Fruit fly (Drosophila melanogaster): Measurements from ENCODE around the gene CG33783.

DNA sequence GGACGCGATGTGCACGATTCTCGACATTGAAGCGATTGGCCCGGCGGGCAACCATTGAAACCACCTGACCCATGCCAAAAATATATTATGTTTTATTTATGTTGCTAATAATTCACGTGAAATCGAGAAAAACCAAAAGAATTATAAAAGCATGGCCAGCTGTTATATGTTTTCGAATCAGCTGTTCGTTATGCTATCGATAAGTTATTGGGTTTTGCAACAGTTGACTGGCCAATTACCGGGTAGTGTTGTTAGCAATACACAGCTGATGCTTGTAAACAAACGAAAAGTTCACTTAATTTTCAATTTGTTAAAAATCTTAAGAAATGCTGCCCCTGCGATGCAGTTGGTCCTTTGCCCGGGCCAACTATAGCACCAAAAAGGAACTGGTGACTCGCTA, 21.2 kb upstream of the CG33783 start, which contains the start of the genes CG11722 and mtTFB2:
- TF ChIP-seq N (GFP tag; optimal IDR thresholded peaks at IDR 0.05) (no peak), Rel (GFP tag; optimal IDR thresholded peaks at IDR 0.05) (no peak), Rel (tag; optimal IDR thresholded peaks at IDR 0.05) (peak; percentile 5), Dfd (GFP tag; optimal IDR thresholded peaks at IDR 0.05) (no peak), GATAd (GFP tag; optimal IDR thresholded peaks at IDR 0.05) (no peak), woc (GFP tag; optimal IDR thresholded peaks at IDR 0.05) (no peak), CG9705 (GFP tag; optimal IDR thresholded peaks at IDR 0.05) (no peak), h (GFP tag; optimal IDR thresholded peaks at IDR 0.05) (no peak), usp (GFP tag; optimal IDR thresholded peaks at IDR 0.05) (no peak), Mio (GFP tag; optimal IDR thresholded peaks at IDR 0.05) (no peak), Hr78 (GFP tag; optimal IDR thresholded peaks at IDR 0.05) (no peak), fru (GFP tag; optimal IDR thresholded peaks at IDR 0.05) (no peak), psq (GFP tag; optimal IDR thresholded peaks at IDR 0.05) (no peak), Jra (GFP tag; optimal IDR thresholded peaks at IDR 0.05) (no peak), brk (GFP tag; optimal IDR thresholded peaks at IDR 0.05) (no peak)

Measured in whole organism, wandering third instar larva.